Worm (Caenorhabditis elegans) whole organism, L2 larva: Measurements from ENCODE around the gene F59B10.6.

Source experiments
- C34F6.9 ChIP-seq: fragments of 150-350 bp; optimal IDR thresholded peaks from 2 replicates; lab custom pipeline; 2014; ENCODE audit warnings: missing biosample characterization, missing genetic modification characterization
- F13H6.1 ChIP-seq: sonication (generic microtip); optimal IDR thresholded peaks from 2 replicates; lab custom pipeline; 2016; ENCODE audit warnings: missing genetic modification characterization, missing compliant biosample characterization
- R02D3.7 ChIP-seq: fragments of 150-350 bp; optimal IDR thresholded peaks from 2 replicates; lab custom pipeline; 2014; ENCODE audit warnings: missing biosample characterization, missing genetic modification characterization
- Y55F3AM.14 ChIP-seq: fragments of 200-800 bp; sonication (Bioruptor generic); optimal IDR thresholded peaks from 2 replicates; lab custom pipeline; 2018; ENCODE audit warnings: mild to moderate bottlenecking, missing genetic modification characterization, missing compliant biosample characterization
- alr-1 ChIP-seq: fragments of 150-350 bp; optimal IDR thresholded peaks from 2 replicates; lab custom pipeline; 2014; ENCODE audit warnings: missing biosample characterization, missing genetic modification characterization
- aly-2 ChIP-seq: fragments of 150-350 bp; optimal IDR thresholded peaks from 2 replicates; lab custom pipeline; 2014; ENCODE audit warnings: missing biosample characterization, missing genetic modification characterization
- ama-1 ChIP-seq: fragments of 150-350 bp; optimal IDR thresholded peaks from 2 replicates; lab custom pipeline; 2018; ENCODE audit warnings: inconsistent platforms
- blmp-1 ChIP-seq: sonication (generic microtip); optimal IDR thresholded peaks from 2 replicates; lab custom pipeline; 2017; ENCODE audit warnings: missing genetic modification characterization, mild to moderate bottlenecking, missing compliant biosample characterization, antibody characterized with exemption, moderate library complexity; ENCODE audit not compliant: insufficient read depth
- ceh-82 ChIP-seq: fragments of 150-350 bp; optimal IDR thresholded peaks from 2 replicates; lab custom pipeline; 2014; ENCODE audit warnings: missing biosample characterization, missing genetic modification characterization
- crh-2 ChIP-seq: sonication (generic microtip); optimal IDR thresholded peaks from 2 replicates; lab custom pipeline; 2017; ENCODE audit warnings: missing biosample characterization, missing genetic modification characterization
- dmd-4 ChIP-seq: sonication (generic microtip); optimal IDR thresholded peaks from 2 replicates; lab custom pipeline; 2017; ENCODE audit warnings: missing biosample characterization, missing genetic modification characterization
- egl-27 ChIP-seq: sonication (generic microtip); optimal IDR thresholded peaks from 3 replicates; lab custom pipeline; 2017; ENCODE audit warnings: missing biosample characterization, missing genetic modification reagents, missing genetic modification characterization
- elt-1 ChIP-seq: fragments of 150-350 bp; optimal IDR thresholded peaks from 2 replicates; lab custom pipeline; 2014; ENCODE audit warnings: missing biosample characterization, missing genetic modification characterization
- elt-3 ChIP-seq: sonication (generic microtip); optimal IDR thresholded peaks from 2 replicates; lab custom pipeline; 2017; ENCODE audit warnings: missing biosample characterization, missing genetic modification characterization
- fos-1 ChIP-seq: fragments of 150-350 bp; optimal IDR thresholded peaks from 2 replicates; lab custom pipeline; 2014; ENCODE audit warnings: missing biosample characterization, missing genetic modification characterization
- gmeb-1 ChIP-seq: fragments of 150-350 bp; optimal IDR thresholded peaks from 2 replicates; lab custom pipeline; 2014; ENCODE audit warnings: missing biosample characterization, missing genetic modification characterization
- lin-11 ChIP-seq: fragments of 150-350 bp; sonication (generic microtip); optimal IDR thresholded peaks from 2 replicates; lab custom pipeline; 2014; ENCODE audit warnings: missing biosample characterization, missing genetic modification characterization, inconsistent platforms, mixed read lengths
- lin-13 ChIP-seq: fragments of 150-350 bp; optimal IDR thresholded peaks from 2 replicates; lab custom pipeline; 2014; ENCODE audit warnings: missing biosample characterization, missing genetic modification reagents, missing genetic modification characterization
- lin-39 ChIP-seq: fragments of 150-350 bp; optimal IDR thresholded peaks from 2 replicates; lab custom pipeline; 2014; ENCODE audit warnings: missing biosample characterization, missing genetic modification reagents, missing genetic modification characterization
- lsy-2 ChIP-seq, 2 experiments: fragments of 150-350 bp in 1 of 2; sonication (generic microtip) in 1 of 2; optimal IDR thresholded peaks; 2 replicates each; lab custom pipeline; 2014 to 2017; ENCODE audit warnings: missing biosample characterization in 2 of 2, missing genetic modification characterization in 2 of 2
- mab-5 ChIP-seq: fragments of 150-350 bp; optimal IDR thresholded peaks from 2 replicates; lab custom pipeline; 2014; ENCODE audit warnings: missing biosample characterization, missing genetic modification characterization
- mbf-1 ChIP-seq: sonication (generic microtip); optimal IDR thresholded peaks from 2 replicates; lab custom pipeline; 2017; ENCODE audit warnings: missing biosample characterization, missing genetic modification characterization
- mdl-1 ChIP-seq, 2 experiments: fragments of 150-350 bp in 1 of 2; sonication (generic microtip) in 1 of 2; optimal IDR thresholded peaks; 2 replicates each; lab custom pipeline; 2017; ENCODE audit warnings: missing biosample characterization in 2 of 2, missing genetic modification characterization in 2 of 2
- nhr-10 ChIP-seq: sonication (generic microtip); optimal IDR thresholded peaks from 2 replicates; lab custom pipeline; 2017; ENCODE audit warnings: missing biosample characterization, missing genetic modification characterization
- nhr-11 ChIP-seq: fragments of 150-350 bp; optimal IDR thresholded peaks from 2 replicates; lab custom pipeline; 2014; ENCODE audit warnings: missing biosample characterization, missing genetic modification characterization
- nhr-12 ChIP-seq: fragments of 150-350 bp; optimal IDR thresholded peaks from 2 replicates; lab custom pipeline; 2014; ENCODE audit warnings: missing biosample characterization, missing genetic modification characterization
- nhr-129 ChIP-seq: fragments of 150-350 bp; optimal IDR thresholded peaks from 2 replicates; lab custom pipeline; 2014; ENCODE audit warnings: missing biosample characterization, missing genetic modification characterization
- nhr-21 ChIP-seq: fragments of 150-350 bp; optimal IDR thresholded peaks from 2 replicates; lab custom pipeline; 2014; ENCODE audit warnings: missing biosample characterization, missing genetic modification characterization
- nhr-25 ChIP-seq: fragments of 150-350 bp; sonication (generic microtip); optimal IDR thresholded peaks from 3 replicates; lab custom pipeline; 2014; ENCODE audit warnings: missing biosample characterization, missing genetic modification characterization
- nhr-6 ChIP-seq: fragments of 150-350 bp; optimal IDR thresholded peaks from 2 replicates; lab custom pipeline; 2014; ENCODE audit warnings: missing biosample characterization, missing genetic modification characterization
- nhr-77 ChIP-seq: fragments of 150-350 bp; optimal IDR thresholded peaks from 2 replicates; lab custom pipeline; 2014; ENCODE audit warnings: missing biosample characterization, missing genetic modification characterization
- peb-1 ChIP-seq: fragments of 150-350 bp; optimal IDR thresholded peaks from 2 replicates; lab custom pipeline; 2014; ENCODE audit warnings: missing biosample characterization, missing genetic modification characterization
- sem-4 ChIP-seq: fragments of 150-350 bp; optimal IDR thresholded peaks from 2 replicates; lab custom pipeline; 2014; ENCODE audit warnings: missing biosample characterization, missing genetic modification reagents, missing genetic modification characterization
- skn-1 ChIP-seq: sonication (generic microtip); optimal IDR thresholded peaks from 2 replicates; lab custom pipeline; 2017; ENCODE audit warnings: missing biosample characterization, missing genetic modification characterization
- sma-3 ChIP-seq: sonication (generic microtip); optimal IDR thresholded peaks from 2 replicates; lab custom pipeline; 2016; ENCODE audit warnings: missing genetic modification reagents, missing genetic modification characterization, missing compliant biosample characterization
- sma-9 ChIP-seq, 2 experiments: fragments of 150-350 bp in 1 of 2; sonication (generic microtip) in 1 of 2; optimal IDR thresholded peaks; 2 replicates each; lab custom pipeline; 2014 to 2016; ENCODE audit warnings: missing genetic modification characterization in 2 of 2, mild to moderate bottlenecking in 1 of 2, missing biosample characterization in 1 of 2, missing compliant biosample characterization in 1 of 2, missing genetic modification reagents in 1 of 2, moderate library complexity in 1 of 2
- snpc-4 ChIP-seq: fragments of 150-350 bp; optimal IDR thresholded peaks from 2 replicates; lab custom pipeline; 2014; ENCODE audit warnings: missing biosample characterization, missing genetic modification characterization
- unc-39 ChIP-seq: fragments of 150-350 bp; optimal IDR thresholded peaks from 2 replicates; lab custom pipeline; 2014; ENCODE audit warnings: missing biosample characterization, missing genetic modification characterization
- unc-55 ChIP-seq: fragments of 150-350 bp; sonication (generic microtip); optimal IDR thresholded peaks from 3 replicates; lab custom pipeline; 2014; ENCODE audit warnings: missing biosample characterization, missing genetic modification reagents, missing genetic modification characterization
- unc-62 ChIP-seq: fragments of 150-350 bp; optimal IDR thresholded peaks from 2 replicates; lab custom pipeline; 2014; ENCODE audit warnings: missing biosample characterization, missing genetic modification reagents, missing genetic modification characterization
- zag-1 ChIP-seq: fragments of 150-350 bp; optimal IDR thresholded peaks from 2 replicates; lab custom pipeline; 2014; ENCODE audit warnings: missing biosample characterization, missing genetic modification characterization
- ztf-1 ChIP-seq: fragments of 200-800 bp; sonication (Bioruptor generic); conservative IDR thresholded peaks from 2 replicates; pipeline ENCODE4 v1.3.6; 2022; ENCODE audit warnings: missing genetic modification characterization, missing compliant biosample characterization
- ztf-11 ChIP-seq: sonication (generic microtip); optimal IDR thresholded peaks from 2 replicates; lab custom pipeline; 2017; ENCODE audit warnings: missing biosample characterization, missing genetic modification characterization
- ztf-4 ChIP-seq: fragments of 150-350 bp; optimal IDR thresholded peaks from 2 replicates; lab custom pipeline; 2014; ENCODE audit warnings: missing biosample characterization, missing genetic modification characterization

F59B10.6 gene

ce11 chrII:10541923-10542486, 17.7 kb upstream of the F59B10.6 start, which contains the start of gene pro-1:
Gene pro-1, minus strand, starts transcription at chrII:10541996.
- TF ChIP-seq mbf-1 (tag; lab: Kevin White, UChicago) (peak; percentile 25), nhr-10 (tag; lab: Kevin White, UChicago) (no peak), skn-1 (no peak), fos-1 (tag; lab: Kevin White, UChicago) (no peak), unc-55 (GFP tag; lab: Kevin White, UChicago) (peak; percentile 79), R02D3.7 (peak; percentile 80), ztf-4 (tag; lab: Kevin White, UChicago) (peak; percentile 97), mdl-1 (tag; optimal IDR thresholded peaks at IDR 0.05; lab: Kevin White, UChicago) (no peak), nhr-21 (peak; percentile 79), ama-1 (peak; percentile 97), nhr-129 (tag; lab: Kevin White, UChicago) (peak; percentile 80), zag-1 (peak; percentile 29), Y55F3AM.14 (GFP tag; lab: Kevin White, UChicago) (peak; percentile 78), egl-27 (tag; lab: Kevin White, UChicago) (no peak), sma-9 (GFP tag; optimal IDR thresholded peaks at IDR 0.05; lab: Kevin White, UChicago) (peak; percentile 79), sma-9 (tag; optimal IDR thresholded peaks at IDR 0.05; lab: Kevin White, UChicago) (no peak), lin-13 (peak; percentile 79), nhr-12 (tag; lab: Kevin White, UChicago) (no peak), gmeb-1 (tag; lab: Kevin White, UChicago) (peak; percentile 83), mab-5 (tag; lab: Kevin White, UChicago) (peak; percentile 33), C34F6.9 (tag; lab: Kevin White, UChicago) (peak; percentile 77), nhr-6 (peak; percentile 85), dmd-4 (tag; lab: Kevin White, UChicago) (no peak), sma-3 (peak; percentile 85), nhr-11 (tag; lab: Kevin White, UChicago) (peak; percentile 53), ztf-1 (GFP tag; lab: Robert Waterston, UW) (no peak), F13H6.1 (tag; lab: Kevin White, UChicago) (peak; percentile 84), peb-1 (tag; lab: Kevin White, UChicago) (no peak), crh-2 (tag; lab: Kevin White, UChicago) (peak; percentile 78), sem-4 (peak; percentile 70), lsy-2 (tag; optimal IDR thresholded peaks at IDR 0.05; lab: Kevin White, UChicago) (peak; percentile 28 to 89), elt-3 (tag; lab: Kevin White, UChicago) (no peak), unc-39 (tag; lab: Kevin White, UChicago) (no peak), blmp-1 (tag; lab: Kevin White, UChicago) (peak; percentile 83), nhr-25 (tag; lab: Kevin White, UChicago) (peak; percentile 98)

- no peak for TF ChIP-seq blmp-1 (tag; lab: Kevin White, UChicago)
- no peak for TF ChIP-seq unc-62 (GFP tag; lab: Kevin White, UChicago)
- TF ChIP-seq snpc-4 (tag; lab: Kevin White, UChicago), result no peak
- TF ChIP-seq alr-1 (tag; lab: Kevin White, UChicago), result no peak
- TF ChIP-seq lin-11, result no peak
- no peak for TF ChIP-seq egl-27 (tag; lab: Kevin White, UChicago)
- no peak for TF ChIP-seq ceh-82 (tag; lab: Kevin White, UChicago)
- no peak for TF ChIP-seq skn-1
These were observed 15.0 kb upstream of the F59B10.6 start, which contains the start of gene R166.3 for ce11 chrII:10539232-10539631. Gene R166.3, minus strand, starts transcription at chrII:10539332.

DNA sequence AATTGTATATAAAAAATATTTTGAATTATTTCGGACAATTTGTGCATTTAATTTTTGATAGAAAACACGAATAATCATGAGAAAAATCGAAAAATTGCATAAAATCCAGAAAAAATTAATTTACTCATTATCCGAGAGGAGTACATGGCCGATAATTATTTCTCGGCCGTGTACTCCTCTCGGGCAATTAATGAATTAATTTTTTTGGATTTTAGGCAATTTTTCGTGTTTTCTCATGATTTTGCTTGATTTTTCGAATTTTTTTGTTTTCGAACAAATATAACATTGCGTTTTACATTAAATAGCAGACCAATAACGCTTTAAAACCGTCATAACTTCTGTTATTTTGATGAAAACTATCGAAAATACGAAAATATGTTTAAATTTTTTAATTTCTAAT, 13.7 kb upstream of the F59B10.6 start:
- TF ChIP-seq ama-1 (no peak), snpc-4 (tag; lab: Kevin White, UChicago) (no peak), lsy-2 (tag; optimal IDR thresholded peaks at IDR 0.05; lab: Kevin White, UChicago) (peak; percentile 48 to 80), nhr-12 (tag; lab: Kevin White, UChicago) (no peak), nhr-25 (tag; lab: Kevin White, UChicago) (peak; percentile 71), zag-1 (no peak), gmeb-1 (tag; lab: Kevin White, UChicago) (peak; percentile 72), unc-39 (tag; lab: Kevin White, UChicago) (no peak), unc-55 (GFP tag; lab: Kevin White, UChicago) (peak; percentile 57), mbf-1 (tag; lab: Kevin White, UChicago) (no peak), elt-3 (tag; lab: Kevin White, UChicago) (no peak), Y55F3AM.14 (GFP tag; lab: Kevin White, UChicago) (no peak), mdl-1 (tag; optimal IDR thresholded peaks at IDR 0.05; lab: Kevin White, UChicago) (no peak), peb-1 (tag; lab: Kevin White, UChicago) (no peak), lin-11 (no peak), mab-5 (tag; lab: Kevin White, UChicago) (no peak), C34F6.9 (tag; lab: Kevin White, UChicago) (peak; percentile 63), ztf-11 (tag; lab: Kevin White, UChicago) (no peak), crh-2 (tag; lab: Kevin White, UChicago) (peak; percentile 58), ztf-4 (tag; lab: Kevin White, UChicago) (no peak), nhr-10 (tag; lab: Kevin White, UChicago) (no peak), nhr-6 (no peak), egl-27 (tag; lab: Kevin White, UChicago) (no peak), ceh-82 (tag; lab: Kevin White, UChicago) (no peak), aly-2 (tag; lab: Kevin White, UChicago) (no peak), elt-1 (tag; lab: Kevin White, UChicago) (no peak), sma-9 (GFP tag; optimal IDR thresholded peaks at IDR 0.05; lab: Kevin White, UChicago) (peak; percentile 67), sma-9 (tag; optimal IDR thresholded peaks at IDR 0.05; lab: Kevin White, UChicago) (no peak), lin-39 (no peak), R02D3.7 (peak; percentile 12), fos-1 (tag; lab: Kevin White, UChicago) (peak; percentile 38), nhr-77 (tag; lab: Kevin White, UChicago) (no peak), nhr-129 (tag; lab: Kevin White, UChicago) (no peak), nhr-21 (peak; percentile 44), F13H6.1 (tag; lab: Kevin White, UChicago) (peak; percentile 55)
